Worm (Caenorhabditis elegans) whole organism, L3 larva: ENCODE data around the gene srx-112.

Source experiments
- egl-27 ChIP-seq: sonication (generic microtip); optimal IDR thresholded peaks from 4 replicates; lab custom pipeline; 2017; ENCODE audit warnings: missing biosample characterization, missing genetic modification reagents, missing genetic modification characterization
- fkh-10 ChIP-seq: sonication (generic microtip); optimal IDR thresholded peaks from 2 replicates; lab custom pipeline; 2017; ENCODE audit warnings: missing biosample characterization, missing genetic modification reagents, missing genetic modification characterization
- nhr-237 ChIP-seq: fragments of 150-350 bp; optimal IDR thresholded peaks from 2 replicates; lab custom pipeline; 2014; ENCODE audit warnings: missing biosample characterization, missing genetic modification characterization
- nhr-25 ChIP-seq: sonication (generic microtip); optimal IDR thresholded peaks from 2 replicates; lab custom pipeline; 2017; ENCODE audit warnings: missing biosample characterization, missing genetic modification characterization
- nhr-28 ChIP-seq: fragments of 150-350 bp; optimal IDR thresholded peaks from 2 replicates; lab custom pipeline; 2014; ENCODE audit warnings: missing biosample characterization, missing genetic modification characterization
- nhr-77 ChIP-seq: fragments of 150-350 bp; optimal IDR thresholded peaks from 2 replicates; lab custom pipeline; 2014; ENCODE audit warnings: missing biosample characterization, missing genetic modification characterization
- pha-4 ChIP-seq: fragments of 150-350 bp; optimal IDR thresholded peaks from 2 replicates; lab custom pipeline; 2014; ENCODE audit warnings: missing biosample characterization, missing genetic modification reagents, missing genetic modification characterization
- pqm-1 ChIP-seq: fragments of 150-350 bp; optimal IDR thresholded peaks from 2 replicates; lab custom pipeline; 2017; ENCODE audit warnings: missing biosample characterization, missing genetic modification characterization, inconsistent platforms
- skn-1 ChIP-seq: fragments of 150-350 bp; optimal IDR thresholded peaks from 2 replicates; lab custom pipeline; 2014; ENCODE audit warnings: missing biosample characterization, missing genetic modification characterization
- snpc-4 ChIP-seq: fragments of 150-350 bp; optimal IDR thresholded peaks from 2 replicates; lab custom pipeline; 2014; ENCODE audit warnings: missing biosample characterization, missing genetic modification characterization
- unc-39 ChIP-seq: sonication (generic microtip); optimal IDR thresholded peaks from 4 replicates; lab custom pipeline; 2017; ENCODE audit warnings: missing biosample characterization, missing genetic modification characterization
- unc-62 ChIP-seq: fragments of 150-350 bp; sonication (generic microtip); optimal IDR thresholded peaks from 4 replicates; lab custom pipeline; 2014; ENCODE audit warnings: missing biosample characterization, missing genetic modification reagents, missing genetic modification characterization
- zag-1 ChIP-seq: fragments of 150-350 bp; optimal IDR thresholded peaks from 2 replicates; lab custom pipeline; 2014; ENCODE audit warnings: missing biosample characterization, missing genetic modification characterization
- ztf-11 ChIP-seq: fragments of 150-350 bp; optimal IDR thresholded peaks from 2 replicates; lab custom pipeline; 2014; ENCODE audit warnings: missing biosample characterization, missing genetic modification characterization

DNA sequence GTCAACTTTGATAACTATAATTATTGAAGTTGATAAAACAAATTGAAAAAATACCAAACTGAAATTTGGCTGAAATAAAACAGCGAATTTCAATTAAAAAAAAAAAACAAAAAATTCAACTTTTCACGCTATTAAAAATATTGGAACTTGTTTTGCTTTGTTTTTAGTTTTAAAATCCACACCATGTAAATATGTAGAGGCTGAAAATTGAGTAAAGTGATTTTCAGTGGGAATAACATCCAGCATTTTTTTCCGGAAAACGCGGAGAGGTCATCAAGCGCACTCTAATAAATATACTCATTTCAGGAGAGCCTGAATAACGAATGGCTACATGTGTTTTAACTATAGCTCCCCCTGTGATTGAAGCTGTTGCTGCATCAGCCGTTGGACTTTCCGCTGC, 10.8 kb downstream of the srx-112 start, which contains the start of gene rcd-1:
- TF ChIP-seq unc-62 (GFP tag; lab: Kevin White, UChicago) (no peak), nhr-237 (tag; lab: Kevin White, UChicago) (no peak), nhr-28 (tag; lab: Kevin White, UChicago) (no peak), unc-39 (tag; lab: Kevin White, UChicago) (no peak), fkh-10 (GFP tag; lab: Kevin White, UChicago) (no peak), pha-4 (tag; lab: Kevin White, UChicago) (no peak), egl-27 (tag; lab: Kevin White, UChicago) (no peak), zag-1 (no peak), skn-1 (no peak), pqm-1 (no peak), snpc-4 (tag; lab: Kevin White, UChicago) (no peak), ztf-11 (no peak), nhr-25 (no peak), nhr-77 (tag; lab: Kevin White, UChicago) (no peak)
